Worm (Caenorhabditis elegans): ENCODE measurements around the gene ZK218.4.

DNA sequence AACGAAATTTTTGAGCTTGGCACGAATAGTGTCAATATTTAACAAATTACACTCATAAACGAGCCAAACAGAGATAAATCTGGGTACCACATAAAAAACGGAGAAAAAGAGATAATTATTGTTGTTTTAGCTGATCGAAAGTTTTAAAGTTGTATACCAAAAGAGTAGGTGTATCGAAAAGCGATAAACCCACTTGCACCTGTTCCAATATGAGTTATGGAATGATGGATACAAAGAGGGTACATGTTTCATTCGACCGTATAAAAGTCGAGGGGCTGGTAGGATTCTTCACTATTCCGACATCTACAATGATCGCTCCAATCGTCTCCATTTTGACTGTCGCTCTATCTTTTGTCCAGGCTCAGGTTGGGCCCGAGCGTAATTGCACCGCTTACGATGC, 6.4 kb upstream of the ZK218.4 start, which contains the start of gene ZK218.1:
- TF ChIP-seq ztf-29 (GFP tag; IDR thresholded peaks at IDR 0.05): no peak
- TF ChIP-seq ztf-23 (GFP tag; IDR thresholded peaks at IDR 0.05): no peak
- no peak for TF ChIP-seq tab-1 (GFP tag; IDR thresholded peaks at IDR 0.05)
- TF ChIP-seq T22C8.4 (GFP tag; IDR thresholded peaks at IDR 0.05): no peak
- no peak for TF ChIP-seq flt-1 (GFP tag; IDR thresholded peaks at IDR 0.05)
- TF ChIP-seq med-1 (GFP tag; optimal IDR thresholded peaks at IDR 0.05; ENCODE audit: insufficient read depth): no peak
- no peak for TF ChIP-seq klf-2 (GFP tag; conservative IDR thresholded peaks at IDR 0.05)
- TF ChIP-seq cog-1 (tag; optimal IDR thresholded peaks at IDR 0.05): no peak

Data from whole organism, midembryonic.